Fruit fly (Drosophila melanogaster) whole organism, wandering third instar larva: Measurements from ENCODE around the gene ND-42.

Experiments
- Abd-B ChIP-seq: fragments of >200 bp; optimal IDR thresholded peaks from 2 replicates; lab custom pipeline; 2017; ENCODE audit warnings: missing biosample characterization, missing genetic modification characterization
- CG32264 ChIP-seq: fragments of 200-800 bp; sonication (Bioruptor generic); optimal IDR thresholded peaks from 2 replicates; lab custom pipeline; 2016; ENCODE audit warnings: missing biosample characterization, missing genetic modification characterization
- CG9705 ChIP-seq: fragments of 200-800 bp; sonication (Bioruptor generic); optimal IDR thresholded peaks from 2 replicates; lab custom pipeline; 2018; ENCODE audit warnings: missing biosample characterization, mild to moderate bottlenecking, missing genetic modification characterization
- CrebA ChIP-seq: fragments of 200-800 bp; sonication (Bioruptor generic); optimal IDR thresholded peaks from 2 replicates; lab custom pipeline; 2016; ENCODE audit warnings: missing biosample characterization, mild to moderate bottlenecking, missing genetic modification characterization, borderline replicate concordance
- Dfd ChIP-seq: fragments of >200 bp; optimal IDR thresholded peaks from 2 replicates; lab custom pipeline; 2017; ENCODE audit warnings: missing biosample characterization, missing genetic modification characterization
- Dif ChIP-seq: fragments of 200-275, 200-300 bp; sonication (Bioruptor generic); optimal IDR thresholded peaks from 2 replicates; lab custom pipeline; 2018; ENCODE audit warnings: missing biosample characterization, missing genetic modification characterization; ENCODE audit not compliant: partially characterized antibody
- HLH106 ChIP-seq: fragments of 200-800 bp; optimal IDR thresholded peaks from 3 replicates; lab custom pipeline; 2019; ENCODE audit warnings: missing biosample characterization, mild to moderate bottlenecking, missing genetic modification characterization, moderate library complexity
- Hr78 ChIP-seq: fragments of >200 bp; optimal IDR thresholded peaks from 2 replicates; lab custom pipeline; 2017; ENCODE audit warnings: missing biosample characterization, missing genetic modification characterization
- Hr83 ChIP-seq: fragments of 200-300 bp; sonication (Bioruptor generic); optimal IDR thresholded peaks from 2 replicates; lab custom pipeline; 2016; ENCODE audit warnings: missing biosample characterization, mild to moderate bottlenecking, missing genetic modification characterization, moderate library complexity; ENCODE audit not compliant: poor library complexity, severe bottlenecking
- Jra ChIP-seq: sonication (Bioruptor generic); optimal IDR thresholded peaks from 2 replicates; lab custom pipeline; 2016; ENCODE audit warnings: missing biosample characterization, missing genetic modification characterization
- Mio ChIP-seq: sonication (Bioruptor generic); optimal IDR thresholded peaks from 2 replicates; lab custom pipeline; 2016; ENCODE audit warnings: missing biosample characterization, missing genetic modification characterization
- Myc ChIP-seq: fragments of >200 bp; optimal IDR thresholded peaks from 2 replicates; lab custom pipeline; 2017
- N ChIP-seq: fragments of >200 bp; optimal IDR thresholded peaks from 2 replicates; lab custom pipeline; 2018; ENCODE audit warnings: missing biosample characterization, missing external identifiers, missing genetic modification characterization
- OdsH ChIP-seq: fragments of 200-800 bp; sonication (Bioruptor generic); optimal IDR thresholded peaks from 2 replicates; lab custom pipeline; 2016; ENCODE audit warnings: missing biosample characterization, mild to moderate bottlenecking, missing genetic modification characterization
- Rel ChIP-seq, 2 experiments: fragments of 200-800 bp; sonication (Bioruptor generic) in 1 of 2; optimal IDR thresholded peaks; 2 replicates in 1 of 2; 3 replicates in 1 of 2; lab custom pipeline; 2016 to 2019; ENCODE audit warnings: mild to moderate bottlenecking in 2 of 2, missing biosample characterization in 2 of 2, missing genetic modification characterization in 2 of 2, moderate library complexity in 1 of 2
- Sp1 ChIP-seq: fragments of 200-800 bp; sonication (Bioruptor generic); optimal IDR thresholded peaks from 3 replicates; lab custom pipeline; 2019; ENCODE audit warnings: missing biosample characterization, mild to moderate bottlenecking, missing genetic modification characterization, moderate library complexity
- Vsx2 ChIP-seq: fragments of 200-300, 225-300 bp; sonication (Bioruptor generic); optimal IDR thresholded peaks from 2 replicates; lab custom pipeline; 2018; ENCODE audit warnings: missing biosample characterization, missing genetic modification characterization; ENCODE audit not compliant: partially characterized antibody
- br ChIP-seq: fragments of 200-800 bp; sonication (Bioruptor generic); optimal IDR thresholded peaks from 2 replicates; lab custom pipeline; 2016; ENCODE audit warnings: missing biosample characterization, missing genetic modification characterization
- brk ChIP-seq: fragments of 200-800 bp; sonication (Bioruptor generic); optimal IDR thresholded peaks from 2 replicates; lab custom pipeline; 2016; ENCODE audit warnings: missing biosample characterization, mild to moderate bottlenecking, missing genetic modification characterization
- dl ChIP-seq, 2 experiments: fragments of 175-275, 200-275 bp in 1 of 2; fragments of 200-275 bp in 1 of 2; sonication (Bioruptor generic); optimal IDR thresholded peaks; lab custom pipeline; 2018; ENCODE audit warnings: mild to moderate bottlenecking in 2 of 2, missing biosample characterization in 2 of 2, missing genetic modification characterization in 2 of 2, moderate library complexity in 2 of 2; ENCODE audit not compliant: partially characterized antibody in 2 of 2, insufficient read depth in 1 of 2
- dmrt93B ChIP-seq: fragments of 200-800 bp; sonication (Bioruptor generic); optimal IDR thresholded peaks from 2 replicates; lab custom pipeline; 2018; ENCODE audit warnings: missing biosample characterization, mild to moderate bottlenecking, missing genetic modification characterization
- dsf ChIP-seq: sonication (Bioruptor generic); optimal IDR thresholded peaks from 2 replicates; lab custom pipeline; 2016; ENCODE audit warnings: missing biosample characterization, missing genetic modification characterization, borderline replicate concordance
- ey ChIP-seq: fragments of 200-800 bp; sonication (Bioruptor generic); optimal IDR thresholded peaks from 2 replicates; lab custom pipeline; 2016; ENCODE audit warnings: missing biosample characterization, missing genetic modification characterization
- foxo ChIP-seq, 2 experiments: fragments of 200-800 bp; sonication (Bioruptor generic); optimal IDR thresholded peaks; 2 replicates in 1 of 2; 3 replicates in 1 of 2; lab custom pipeline; 2016 to 2017; ENCODE audit warnings: missing biosample characterization in 2 of 2, missing genetic modification characterization in 2 of 2
- h ChIP-seq: fragments of 200-800 bp; sonication (Bioruptor generic); optimal IDR thresholded peaks from 3 replicates; lab custom pipeline; 2016; ENCODE audit warnings: missing biosample characterization, mild to moderate bottlenecking, missing genetic modification characterization
- jim ChIP-seq: fragments of 175-275, 200-325 bp; sonication (Bioruptor generic); optimal IDR thresholded peaks from 2 replicates; lab custom pipeline; 2016; ENCODE audit warnings: missing biosample characterization, mild to moderate bottlenecking, missing genetic modification characterization
- lola ChIP-seq: fragments of >200 bp; optimal IDR thresholded peaks from 2 replicates; lab custom pipeline; 2017; ENCODE audit warnings: missing biosample characterization, missing genetic modification characterization
- pan ChIP-seq: fragments of >200 bp; optimal IDR thresholded peaks from 2 replicates; lab custom pipeline; 2017
- psq ChIP-seq: fragments of 200-800 bp; sonication (Bioruptor generic); optimal IDR thresholded peaks from 3 replicates; lab custom pipeline; 2017; ENCODE audit warnings: missing biosample characterization, mild to moderate bottlenecking, missing genetic modification characterization, moderate library complexity
- rgr ChIP-seq: fragments of 200-800 bp; sonication (Bioruptor generic); optimal IDR thresholded peaks from 3 replicates; lab custom pipeline; 2016; ENCODE audit warnings: missing biosample characterization, mild to moderate bottlenecking, missing genetic modification characterization
- sage ChIP-seq: fragments of 200-800 bp; sonication (Bioruptor generic); optimal IDR thresholded peaks from 2 replicates; lab custom pipeline; 2016; ENCODE audit warnings: missing biosample characterization, mild to moderate bottlenecking, missing genetic modification characterization
- sv ChIP-seq: fragments of 200-800 bp; sonication (Bioruptor generic); optimal IDR thresholded peaks from 3 replicates; lab custom pipeline; 2016; ENCODE audit warnings: missing biosample characterization, missing genetic modification characterization
- tai ChIP-seq: sonication (Bioruptor generic); optimal IDR thresholded peaks from 2 replicates; lab custom pipeline; 2016; ENCODE audit warnings: missing biosample characterization, missing genetic modification characterization
- usp ChIP-seq: fragments of >200 bp; optimal IDR thresholded peaks from 2 replicates; lab custom pipeline; 2017; ENCODE audit warnings: missing biosample characterization, missing genetic modification characterization
- woc ChIP-seq: sonication (Bioruptor generic); optimal IDR thresholded peaks from 2 replicates; lab custom pipeline; 2016; ENCODE audit warnings: missing biosample characterization, mild to moderate bottlenecking, missing genetic modification characterization

Gene ND-42

DNA sequence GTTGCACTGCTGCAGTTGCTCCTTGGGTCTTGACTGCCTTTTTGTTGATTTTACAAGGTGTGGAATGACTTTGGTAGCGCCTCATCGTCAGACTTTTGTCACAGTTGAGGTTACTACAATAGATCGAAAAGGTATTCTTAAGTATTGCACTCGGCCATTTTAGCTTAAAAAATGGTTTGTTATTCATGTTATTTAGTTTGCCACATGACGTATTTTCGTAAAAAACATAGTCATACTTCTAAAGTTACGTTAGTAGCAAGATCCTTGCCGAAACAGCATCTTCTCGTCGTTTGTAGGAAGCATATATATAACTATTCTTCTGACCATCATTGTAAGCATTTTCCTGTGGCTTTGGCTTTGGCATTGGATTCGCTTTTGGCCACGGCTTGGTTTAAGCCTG is 48.1 kb upstream of the ND-42 start:
- TF ChIP-seq Rel (GFP tag; optimal IDR thresholded peaks at IDR 0.05; lab: Kevin White, UChicago) (no peak), Rel (tag; optimal IDR thresholded peaks at IDR 0.05; lab: Kevin White, UChicago) (no peak), sv (no peak), ey (no peak), N (GFP tag; lab: Kevin White, UChicago) (no peak), h (GFP tag; lab: Kevin White, UChicago) (no peak), dmrt93B (GFP tag; lab: Kevin White, UChicago) (no peak), tai (no peak), HLH106 (tag; lab: Kevin White, UChicago) (no peak), br (GFP tag; lab: Kevin White, UChicago) (no peak), CG9705 (GFP tag; lab: Kevin White, UChicago) (no peak), Abd-B (GFP tag; lab: Kevin White, UChicago) (no peak), Mio (no peak), psq (GFP tag; lab: Kevin White, UChicago) (no peak), woc (no peak), Vsx2 (GFP tag; lab: Kevin White, UChicago) (no peak), Sp1 (GFP tag; lab: Kevin White, UChicago) (no peak), jim (GFP tag; lab: Kevin White, UChicago) (no peak)

DNA sequence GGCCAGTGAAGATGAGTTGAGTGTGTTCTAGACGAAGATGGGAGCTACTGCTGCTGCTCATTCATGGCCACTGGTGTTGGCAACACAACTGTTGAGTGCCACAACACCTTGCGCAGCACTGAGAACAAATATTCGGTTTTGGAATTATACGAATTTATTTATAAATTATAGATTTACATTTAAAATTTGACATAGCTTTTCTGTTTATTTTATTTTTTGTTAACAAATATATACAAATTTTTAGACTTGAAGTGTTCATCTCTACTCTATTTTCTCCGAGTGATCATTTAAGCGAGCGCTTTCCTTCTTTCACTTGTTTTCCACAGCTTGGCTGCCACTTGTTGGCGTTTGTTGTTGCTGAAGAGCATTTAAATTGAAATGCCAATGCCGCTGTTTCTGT is 40.0 kb upstream of the ND-42 start:
- no peak for TF ChIP-seq N (GFP tag; lab: Kevin White, UChicago)
- TF ChIP-seq CrebA (GFP tag; lab: Kevin White, UChicago) = no peak
- TF ChIP-seq OdsH (GFP tag; lab: Kevin White, UChicago) = no peak
- no peak for TF ChIP-seq sage
- TF ChIP-seq dsf (GFP tag; lab: Kevin White, UChicago) = no peak
- TF ChIP-seq Jra (GFP tag; lab: Kevin White, UChicago) = no peak
- TF ChIP-seq Vsx2 (GFP tag; lab: Kevin White, UChicago) = no peak
- no peak for TF ChIP-seq pan (lab: Kevin White, UChicago)
- no peak for TF ChIP-seq Sp1 (GFP tag; lab: Kevin White, UChicago)
- no peak for TF ChIP-seq Hr78 (GFP tag; lab: Kevin White, UChicago)
- TF ChIP-seq woc = no peak
- no peak for TF ChIP-seq brk (GFP tag; lab: Kevin White, UChicago)
- TF ChIP-seq CG9705 (GFP tag; lab: Kevin White, UChicago) = no peak
- no peak for TF ChIP-seq dmrt93B (GFP tag; lab: Kevin White, UChicago)
- TF ChIP-seq Dif = no peak
- TF ChIP-seq psq (GFP tag; lab: Kevin White, UChicago) = no peak
- no peak for TF ChIP-seq foxo (GFP tag; optimal IDR thresholded peaks at IDR 0.05; lab: Kevin White, UChicago)

DNA sequence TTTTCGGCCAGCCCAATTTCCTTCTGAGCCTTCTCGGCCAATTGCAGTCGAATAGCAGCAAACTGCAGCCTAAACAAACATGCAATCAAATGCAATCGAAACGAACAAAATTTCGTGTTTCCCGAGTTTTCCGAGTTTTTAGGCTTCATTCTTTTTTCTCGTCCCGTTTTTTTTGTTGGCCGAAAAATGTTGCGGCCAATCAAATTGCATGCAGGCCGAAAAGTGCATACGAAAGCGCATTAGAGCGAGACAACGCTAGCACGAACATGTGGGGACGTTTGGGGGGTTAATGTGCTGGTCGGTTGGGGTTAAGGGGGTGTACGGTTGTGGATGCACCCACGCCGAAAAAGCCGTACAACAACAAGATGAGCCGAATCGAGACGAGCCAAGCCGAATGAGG is 37.7 kb upstream of the ND-42 start:
- TF ChIP-seq pan (lab: Kevin White, UChicago) (no peak), rgr (no peak), sv (no peak), woc (no peak), CrebA (GFP tag; lab: Kevin White, UChicago) (no peak), CG32264 (no peak), psq (GFP tag; lab: Kevin White, UChicago) (no peak), Hr83 (GFP tag; lab: Kevin White, UChicago) (no peak), h (GFP tag; lab: Kevin White, UChicago) (no peak), jim (GFP tag; lab: Kevin White, UChicago) (no peak), Dfd (GFP tag; lab: Kevin White, UChicago) (no peak), lola (no peak), dsf (GFP tag; lab: Kevin White, UChicago) (no peak), sage (no peak)

DNA sequence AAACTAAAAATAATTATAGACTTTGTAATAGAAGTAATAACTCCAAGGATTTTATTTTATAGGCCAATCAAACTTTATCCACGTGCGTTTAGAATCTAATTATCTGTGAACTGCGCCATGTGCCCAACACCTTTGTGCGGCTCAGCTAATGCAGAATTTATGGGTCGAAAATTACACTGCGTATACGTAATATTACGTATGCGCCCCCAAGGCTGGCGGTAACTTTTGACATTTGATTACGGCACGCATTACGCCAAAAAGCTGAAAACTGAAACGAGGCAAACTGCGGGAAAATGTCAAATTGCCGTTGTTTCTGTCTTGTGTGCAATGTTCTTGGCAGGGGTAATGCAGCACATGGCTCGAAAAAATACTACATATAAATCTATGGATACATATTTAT is 35.9 kb upstream of the ND-42 start:
- TF ChIP-seq foxo (GFP tag; optimal IDR thresholded peaks at IDR 0.05; lab: Kevin White, UChicago) (no peak), Myc (lab: Kevin White, UChicago) (no peak), dl (GFP tag; optimal IDR thresholded peaks at IDR 0.05; lab: Kevin White, UChicago; ENCODE audit: insufficient read depth in 1 of 2, partially characterized antibody in 2 of 2) (no peak), usp (no peak)
